Worm (Caenorhabditis elegans) whole organism, L4 larva: ENCODE measurements around the gene C03G5.14.

Experiments
- F44E2.7 ChIP-seq: fragments of 200-800 bp; sonication (Bioruptor generic); IDR thresholded peaks from 2 replicates; pipeline ENCODE4 v2.1.2; 2022; ENCODE audit warnings: missing genetic modification characterization, missing compliant biosample characterization
- T20F7.1 ChIP-seq: fragments of 200-800 bp; sonication (Bioruptor generic); optimal IDR thresholded peaks from 2 replicates; lab custom pipeline; 2018; ENCODE audit warnings: mild to moderate bottlenecking, missing genetic modification characterization, missing compliant biosample characterization
- T26A8.4 ChIP-seq: fragments of 200-800 bp; sonication (Bioruptor generic); IDR thresholded peaks from 2 replicates; pipeline ENCODE4 v1.3.6; 2022; ENCODE audit warnings: missing genetic modification characterization, missing compliant biosample characterization
- Y105C5A.15 ChIP-seq: fragments of 200-800 bp; sonication (Bioruptor generic); IDR thresholded peaks from 2 replicates; pipeline ENCODE4 v1.3.6; 2022; ENCODE audit warnings: missing genetic modification characterization, missing compliant biosample characterization
- aha-1 ChIP-seq: fragments of 150-350 bp; peaks from one replicate; lab custom pipeline; 2014; ENCODE audit warnings: missing biosample characterization, missing genetic modification characterization
- arid-1 ChIP-seq: fragments of 200-800 bp; sonication (Bioruptor generic); conservative IDR thresholded peaks from 2 replicates; pipeline ENCODE4 v1.3.6; 2022; ENCODE audit warnings: missing genetic modification reagents, missing genetic modification characterization, missing compliant biosample characterization
- ceh-20 ChIP-seq: fragments of 200-800 bp; sonication (Bioruptor generic); IDR thresholded peaks from 2 replicates; pipeline ENCODE4 v1.3.6; 2022; ENCODE audit warnings: missing genetic modification reagents, missing genetic modification characterization, missing compliant biosample characterization
- ceh-28 ChIP-seq: fragments of 150-350 bp; optimal IDR thresholded peaks from 2 replicates; lab custom pipeline; 2014; ENCODE audit warnings: missing biosample characterization, missing genetic modification reagents, missing genetic modification characterization
- ctbp-1 ChIP-seq: fragments of 200-800 bp; sonication (Bioruptor generic); IDR thresholded peaks from 2 replicates; pipeline ENCODE4 v1.3.6; 2022; ENCODE audit warnings: missing genetic modification reagents, missing genetic modification characterization, missing compliant biosample characterization
- daf-16 ChIP-seq, 3 experiments: sonication (generic microtip); optimal IDR thresholded peaks; 2 replicates each; lab custom pipeline; 2016 to 2017; ENCODE audit warnings: missing genetic modification characterization in 3 of 3, missing genetic modification reagents in 3 of 3, mild to moderate bottlenecking in 2 of 3, missing compliant biosample characterization in 2 of 3, missing biosample characterization in 1 of 3, moderate library complexity in 1 of 3
- daf-19 ChIP-seq: fragments of 200-800 bp; sonication (Bioruptor generic); conservative IDR thresholded peaks from 2 replicates; pipeline ENCODE4 v1.3.6; 2022; ENCODE audit warnings: missing genetic modification characterization, missing compliant biosample characterization
- dmd-6 ChIP-seq: fragments of 200-800 bp; sonication (Bioruptor generic); IDR thresholded peaks from 2 replicates; pipeline ENCODE4 v1.3.6; 2022; ENCODE audit warnings: missing genetic modification reagents, missing genetic modification characterization, missing compliant biosample characterization
- dmd-9 ChIP-seq: fragments of 200-800 bp; sonication (Bioruptor generic); IDR thresholded peaks from 2 replicates; pipeline ENCODE4 v1.3.6; 2022; ENCODE audit warnings: missing genetic modification reagents, missing genetic modification characterization, missing compliant biosample characterization
- duxl-1 ChIP-seq: sonication (generic microtip); optimal IDR thresholded peaks from 2 replicates; lab custom pipeline; 2016; ENCODE audit warnings: mild to moderate bottlenecking, missing genetic modification characterization, moderate library complexity, missing compliant biosample characterization; ENCODE audit not compliant: poor library complexity
- dve-1 ChIP-seq: sonication (generic microtip); optimal IDR thresholded peaks from 2 replicates; lab custom pipeline; 2017; ENCODE audit warnings: antibody characterized with exemption, mild to moderate bottlenecking, missing genetic modification characterization, missing compliant biosample characterization; ENCODE audit not compliant: insufficient read depth
- hif-1 ChIP-seq, 2 experiments: sonication (generic microtip); optimal IDR thresholded peaks; 2 replicates each; lab custom pipeline; 2016 to 2017; ENCODE audit warnings: missing compliant biosample characterization in 2 of 2, missing genetic modification characterization in 2 of 2, missing genetic modification reagents in 2 of 2, missing genotype in 2 of 2, mild to moderate bottlenecking in 1 of 2
- hlh-11 ChIP-seq: fragments of 200-800 bp; sonication (Bioruptor generic); optimal IDR thresholded peaks from 2 replicates; lab custom pipeline; 2018; ENCODE audit warnings: mild to moderate bottlenecking, missing genetic modification characterization, missing compliant biosample characterization
- hlh-30 ChIP-seq: sonication (generic microtip); optimal IDR thresholded peaks from 2 replicates; lab custom pipeline; 2017; ENCODE audit warnings: antibody characterized with exemption, mild to moderate bottlenecking, missing genetic modification characterization, missing compliant biosample characterization; ENCODE audit not compliant: insufficient read depth
- hmg-1.1 ChIP-seq: fragments of 200-800 bp; sonication (Bioruptor generic); IDR thresholded peaks from 2 replicates; pipeline ENCODE4 v1.3.6; 2022; ENCODE audit warnings: missing genetic modification reagents, missing genetic modification characterization, missing compliant biosample characterization
- lin-13 ChIP-seq: fragments of 150-350 bp; optimal IDR thresholded peaks from 2 replicates; lab custom pipeline; 2014; ENCODE audit warnings: missing biosample characterization, missing genetic modification reagents, missing genetic modification characterization
- lin-29 ChIP-seq: fragments of 200-800 bp; sonication (Bioruptor generic); IDR thresholded peaks from 2 replicates; pipeline ENCODE4 v1.3.6; 2022; ENCODE audit warnings: missing genetic modification reagents, missing genetic modification characterization, missing compliant biosample characterization
- lin-38 ChIP-seq: fragments of 200-800 bp; sonication (Bioruptor generic); IDR thresholded peaks from 2 replicates; pipeline ENCODE4 v1.3.6; 2022; ENCODE audit warnings: missing genetic modification reagents, missing genetic modification characterization, missing compliant biosample characterization
- lir-3 ChIP-seq: sonication (generic microtip); optimal IDR thresholded peaks from 2 replicates; lab custom pipeline; 2016; ENCODE audit warnings: mild to moderate bottlenecking, missing genetic modification characterization, missing compliant biosample characterization
- lsy-2 ChIP-seq, 2 experiments: fragments of 150-350 bp in 1 of 2; sonication (generic microtip) in 1 of 2; optimal IDR thresholded peaks; 2 replicates each; lab custom pipeline; 2014 to 2017; ENCODE audit warnings: missing biosample characterization in 2 of 2, missing genetic modification characterization in 2 of 2
- madf-5 ChIP-seq, 2 experiments: fragments of 200-800 bp; sonication (Bioruptor generic); IDR thresholded peaks; 2 replicates each; pipeline ENCODE4 v1.3.6; 2022; ENCODE audit warnings: missing compliant biosample characterization in 2 of 2, missing genetic modification characterization in 2 of 2
- madf-9 ChIP-seq: fragments of 200-800 bp; sonication (Bioruptor generic); conservative IDR thresholded peaks from 2 replicates; pipeline ENCODE4 v1.3.6; 2022; ENCODE audit warnings: missing genetic modification reagents, missing genetic modification characterization, missing compliant biosample characterization
- mdl-1 ChIP-seq, 2 experiments: fragments of 150-350 bp in 1 of 2; sonication (generic microtip) in 1 of 2; optimal IDR thresholded peaks; 2 replicates each; lab custom pipeline; 2014 to 2017; ENCODE audit warnings: missing biosample characterization in 2 of 2, missing genetic modification characterization in 2 of 2
- mep-1 ChIP-seq: fragments of 150-350 bp; sonication (generic microtip); optimal IDR thresholded peaks from 3 replicates; lab custom pipeline; 2014; ENCODE audit warnings: missing biosample characterization, missing genetic modification characterization
- mes-2 ChIP-seq: sonication (generic microtip); optimal IDR thresholded peaks from 2 replicates; lab custom pipeline; 2016; ENCODE audit warnings: missing genotype, mild to moderate bottlenecking, missing genetic modification characterization, missing compliant biosample characterization; ENCODE audit not compliant: poor library complexity, severe bottlenecking
- mxl-2 ChIP-seq: fragments of 200-800 bp; sonication (Bioruptor generic); conservative IDR thresholded peaks from 2 replicates; pipeline ENCODE4 v1.3.6; 2022; ENCODE audit warnings: missing genetic modification reagents, missing genetic modification characterization, missing compliant biosample characterization
- nhr-10 ChIP-seq: fragments of 150-350 bp; optimal IDR thresholded peaks from 2 replicates; lab custom pipeline; 2014; ENCODE audit warnings: missing biosample characterization, missing genetic modification characterization
- nhr-102 ChIP-seq: sonication (generic microtip); optimal IDR thresholded peaks from 2 replicates; lab custom pipeline; 2016; ENCODE audit warnings: mild to moderate bottlenecking, missing genetic modification characterization, moderate library complexity, missing compliant biosample characterization
- nhr-28 ChIP-seq: fragments of 150-350 bp; optimal IDR thresholded peaks from 2 replicates; lab custom pipeline; 2014; ENCODE audit warnings: missing biosample characterization, missing genetic modification characterization
- nhr-77 ChIP-seq: fragments of 150-350 bp; optimal IDR thresholded peaks from 2 replicates; lab custom pipeline; 2014; ENCODE audit warnings: missing biosample characterization, missing genetic modification characterization
- pha-4 ChIP-seq, 2 experiments: fragments of 150-350 bp in 1 of 2; fragments of 200-800 bp in 1 of 2; sonication (Bioruptor generic) in 1 of 2; IDR thresholded peaks in 1 of 2; optimal IDR thresholded peaks in 1 of 2; 2 replicates each; pipeline versions ENCODE4 v1.3.6 to Lab custom; 2014 to 2022; ENCODE audit warnings: missing genetic modification characterization in 2 of 2, missing genetic modification reagents in 2 of 2, missing biosample characterization in 1 of 2, missing compliant biosample characterization in 1 of 2
- spr-1 ChIP-seq: sonication (generic microtip); optimal IDR thresholded peaks from 2 replicates; lab custom pipeline; 2016; ENCODE audit warnings: mild to moderate bottlenecking, missing genetic modification characterization, missing compliant biosample characterization
- unc-130 ChIP-seq: sonication (generic microtip); optimal IDR thresholded peaks from 2 replicates; lab custom pipeline; 2016; ENCODE audit warnings: missing genetic modification reagents, missing genetic modification characterization, missing compliant biosample characterization
- unc-39 ChIP-seq: sonication (generic microtip); optimal IDR thresholded peaks from 2 replicates; lab custom pipeline; 2017; ENCODE audit warnings: missing biosample characterization, missing genetic modification characterization
- unc-62 ChIP-seq, 3 experiments: fragments of 150-350 bp in 1 of 3; sonication (generic microtip); optimal IDR thresholded peaks in 2 of 3; peaks in 1 of 3; 1 replicate in 1 of 3; 2 replicates in 2 of 3; lab custom pipeline; 2014 to 2017; ENCODE audit warnings: missing biosample characterization in 3 of 3, missing genetic modification characterization in 3 of 3, missing genetic modification reagents in 3 of 3, missing genotype in 1 of 3
- vab-7 ChIP-seq: fragments of 200-800 bp; sonication (Bioruptor generic); IDR thresholded peaks from 2 replicates; pipeline ENCODE4 v1.3.6; 2022; ENCODE audit warnings: missing genetic modification reagents, missing genetic modification characterization, missing compliant biosample characterization
- zfp-2 ChIP-seq: sonication (generic microtip); optimal IDR thresholded peaks from 2 replicates; lab custom pipeline; 2016; ENCODE audit warnings: mild to moderate bottlenecking, missing genetic modification characterization, missing compliant biosample characterization
- zip-11 ChIP-seq: fragments of 200-800 bp; sonication (Bioruptor generic); IDR thresholded peaks from 2 replicates; pipeline ENCODE4 v1.3.6; 2022; ENCODE audit warnings: missing genetic modification characterization, missing compliant biosample characterization
- ztf-11 ChIP-seq: fragments of 150-350 bp; optimal IDR thresholded peaks from 2 replicates; lab custom pipeline; 2014; ENCODE audit warnings: missing biosample characterization, missing genetic modification characterization
- ztf-7 ChIP-seq: fragments of 150-350 bp; optimal IDR thresholded peaks from 2 replicates; lab custom pipeline; 2014; ENCODE audit warnings: missing biosample characterization, missing genetic modification characterization

C03G5.14 gene

ce11 chrX:8545971-8546442 is 24.3 kb downstream of the C03G5.14 start, which contains the start of gene sdha-1 (continued):
- TF ChIP-seq lir-3 (tag; lab: Kevin White, UChicago): no peak
- no peak for TF ChIP-seq madf-5 (GFP tag; IDR thresholded peaks at IDR 0.05; lab: Robert Waterston, UW)
- peak; percentile 75 for TF ChIP-seq lin-38 (GFP tag; lab: Robert Waterston, UW)
- no peak for TF ChIP-seq dmd-9 (GFP tag; lab: Robert Waterston, UW)
- no peak for TF ChIP-seq F44E2.7 (GFP tag; lab: Robert Waterston, UW)
- 0 out of 2 replicates have a peak, but pooled peaks have one; percentile 20 for TF ChIP-seq daf-19
- no peak for TF ChIP-seq Y105C5A.15
- peak; percentile 71 for TF ChIP-seq spr-1
- TF ChIP-seq, all 104 proteins: peak for 47

ce11 chrX:8549026-8549425 is 27.3 kb downstream of the C03G5.14 start, which contains the start of gene D2021.4:
D2021.4 (minus strand) TSS chrX:8549073.
- peak; percentile 55 for TF ChIP-seq dve-1 (tag; lab: Kevin White, UChicago)
- TF ChIP-seq ceh-20: no peak
- TF ChIP-seq nhr-28 (tag; lab: Kevin White, UChicago): peak; percentile 41
- TF ChIP-seq mep-1: peak; percentile 13
- TF ChIP-seq nhr-102 (tag; lab: Kevin White, UChicago): peak; percentile 27
- TF ChIP-seq T20F7.1: peak; percentile 4
- no peak for TF ChIP-seq daf-16 (GFP tag; optimal IDR thresholded peaks at IDR 0.05; lab: Kevin White, UChicago)
- peak; percentile 98 for TF ChIP-seq daf-16 (tag; optimal IDR thresholded peaks at IDR 0.05; lab: Kevin White, UChicago)
- peak; percentile 38 for TF ChIP-seq hlh-30 (tag; lab: Kevin White, UChicago)
- TF ChIP-seq nhr-77 (tag; lab: Kevin White, UChicago): peak; percentile 50
- peak in 1 of 2 experiments; percentile 62 for TF ChIP-seq hif-1 (tag; optimal IDR thresholded peaks at IDR 0.05; lab: Kevin White, UChicago)
- peak; percentile 71 for TF ChIP-seq hlh-11
- TF ChIP-seq T26A8.4 (GFP tag; lab: Robert Waterston, UW): no peak
- TF ChIP-seq madf-5 (GFP tag; IDR thresholded peaks at IDR 0.05; lab: Robert Waterston, UW): no peak
- no peak for TF ChIP-seq lin-13
- TF ChIP-seq dmd-6: peak; percentile 67
- TF ChIP-seq mdl-1 (tag; optimal IDR thresholded peaks at IDR 0.05; lab: Kevin White, UChicago): peak in 1 of 2 experiments; percentile 35
- peak; percentile 22 for TF ChIP-seq ztf-7
- TF ChIP-seq ceh-28: no peak

- TF ChIP-seq pha-4 (GFP tag; IDR thresholded peaks at IDR 0.05; lab: Robert Waterston, UW): peak; percentile 41; the same call in 1 of the 2 replicates
- TF ChIP-seq pha-4 (tag; optimal IDR thresholded peaks at IDR 0.05; lab: Kevin White, UChicago): no peak
- no peak for TF ChIP-seq zfp-2
- TF ChIP-seq ctbp-1 (GFP tag; lab: Robert Waterston, UW): no peak
- peak; percentile 92 for TF ChIP-seq nhr-28 (tag; lab: Kevin White, UChicago)
- no peak for TF ChIP-seq unc-130
- no peak for TF ChIP-seq madf-9
- TF ChIP-seq vab-7 (GFP tag; lab: Robert Waterston, UW): no peak
- TF ChIP-seq dmd-9 (GFP tag; lab: Robert Waterston, UW): no peak
- no peak for TF ChIP-seq ceh-28
- peak; percentile 57 for TF ChIP-seq mes-2 (tag; lab: Kevin White, UChicago)
- TF ChIP-seq hlh-30 (tag; lab: Kevin White, UChicago): peak; percentile 84
- TF ChIP-seq hmg-1.1 (GFP tag; lab: Robert Waterston, UW): peak; percentile 47; the same call in 1 of the 2 replicates
- TF ChIP-seq mxl-2 (GFP tag; lab: Robert Waterston, UW): peak; percentile 81
- TF ChIP-seq unc-39: no peak
- TF ChIP-seq F44E2.7 (GFP tag; lab: Robert Waterston, UW): no peak
- TF ChIP-seq nhr-10 (tag; lab: Kevin White, UChicago): no peak
- peak; percentile 91 for TF ChIP-seq aha-1 (tag; lab: Kevin White, UChicago)
- TF ChIP-seq lin-13: no peak
- peak; percentile 94 for TF ChIP-seq hlh-11
- 0 out of 2 replicates have a peak, but pooled peaks have one; percentile 24 for TF ChIP-seq arid-1
- TF ChIP-seq lsy-2 (tag; optimal IDR thresholded peaks at IDR 0.05; lab: Kevin White, UChicago): peak; percentile 37 to 59
- TF ChIP-seq ztf-11 (tag; lab: Kevin White, UChicago): no peak
- TF ChIP-seq lin-29 (GFP tag; lab: Robert Waterston, UW): no peak
- no peak for TF ChIP-seq zip-11
- peak in 1 of 2 experiments; percentile 72 for TF ChIP-seq hif-1 (tag; optimal IDR thresholded peaks at IDR 0.05; lab: Kevin White, UChicago)
- no peak for TF ChIP-seq unc-62 (GFP tag; optimal IDR thresholded peaks at IDR 0.05 in 1 of 2; lab: Kevin White, UChicago)
- no peak for TF ChIP-seq unc-62 (tag; optimal IDR thresholded peaks at IDR 0.05; lab: Kevin White, UChicago)
- peak; percentile 71 for TF ChIP-seq T26A8.4 (GFP tag; lab: Robert Waterston, UW)
- no peak for TF ChIP-seq duxl-1
- no peak for TF ChIP-seq Y105C5A.15
These were observed 28.4 kb downstream of the C03G5.14 start for ce11 chrX:8550099-8550498.
